Worm (Caenorhabditis elegans): ENCODE measurements around the gene dgn-1.

The dgn-1 gene

DNA sequence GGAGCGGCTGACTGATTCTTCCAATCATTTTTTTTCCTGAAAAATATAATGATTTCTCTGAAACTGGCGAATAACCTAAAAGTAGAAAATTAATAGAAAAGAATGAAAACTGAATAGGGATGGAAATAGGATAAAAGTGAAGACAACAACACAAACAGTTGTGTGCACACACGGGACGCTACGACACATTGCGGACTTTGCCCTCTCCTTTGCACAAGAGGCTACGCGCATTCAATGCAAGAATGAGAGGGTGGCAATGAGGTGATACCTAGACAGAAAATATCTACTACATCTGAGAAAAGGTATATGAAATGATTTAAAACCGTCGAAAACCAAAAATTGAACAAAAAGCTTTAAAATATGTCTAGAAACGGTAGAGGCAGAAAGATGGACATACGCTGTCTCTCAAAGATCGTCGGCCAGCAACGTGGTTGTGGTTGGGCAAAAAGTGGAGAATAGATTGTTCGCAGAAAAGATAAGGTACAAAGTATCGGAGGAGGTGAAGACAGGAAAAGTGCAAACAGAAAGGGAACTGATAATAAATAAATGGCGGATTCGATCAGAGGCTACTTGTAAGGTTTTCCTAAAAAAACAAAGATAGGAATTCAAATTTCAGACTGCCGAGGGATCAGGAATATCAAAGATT, 28.6 kb downstream of the dgn-1 start, which contains the start of gene suca-1 (continued):
- TF ChIP-seq elt-2 (tag; optimal IDR thresholded peaks at IDR 0.05) (peak; percentile 41), pat-9 (tag; optimal IDR thresholded peaks at IDR 0.05) (no peak), npax-4 (tag; optimal IDR thresholded peaks at IDR 0.05) (no peak), odd-2 (tag; optimal IDR thresholded peaks at IDR 0.05) (no peak), ceh-22 (tag; optimal IDR thresholded peaks at IDR 0.05) (no peak), ama-1 (optimal IDR thresholded peaks at IDR 0.05) (no peak), hlh-6 (tag; optimal IDR thresholded peaks at IDR 0.05) (peak; percentile 36), zip-5 (tag; optimal IDR thresholded peaks at IDR 0.05) (no peak), unc-55 (GFP tag; optimal IDR thresholded peaks at IDR 0.05) (no peak), pha-2 (tag; optimal IDR thresholded peaks at IDR 0.05) (no peak), fkh-10 (GFP tag; optimal IDR thresholded peaks at IDR 0.05) (no peak), ceh-48 (tag; optimal IDR thresholded peaks at IDR 0.05) (no peak), ceh-31 (tag; optimal IDR thresholded peaks at IDR 0.05) (peak; percentile 19), fkh-6 (tag; optimal IDR thresholded peaks at IDR 0.05) (no peak), ref-2 (tag; optimal IDR thresholded peaks at IDR 0.05) (no peak), ceh-19 (GFP tag; optimal IDR thresholded peaks at IDR 0.05) (peak; percentile 1), fax-1 (tag; optimal IDR thresholded peaks at IDR 0.05) (no peak)

DNA sequence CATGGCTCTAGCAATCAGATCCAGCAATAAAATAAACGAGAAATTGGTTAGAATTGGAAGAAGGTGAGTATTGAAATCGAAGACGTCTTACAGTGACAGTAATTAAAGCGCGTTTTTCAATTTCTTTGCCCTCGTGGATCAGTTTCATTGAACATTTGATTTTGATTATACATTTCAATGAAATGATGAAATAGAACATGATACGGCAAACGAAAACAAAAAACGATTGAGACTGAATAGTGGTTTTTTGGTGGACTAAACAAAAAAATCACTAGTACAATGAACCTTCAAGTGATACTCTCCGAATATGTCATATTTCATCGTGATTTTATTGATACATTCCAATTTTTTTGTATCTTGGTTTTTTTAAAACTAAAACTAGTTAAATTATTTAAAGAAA, 32.3 kb downstream of the dgn-1 start, which contains the start of gene haly-1:
Gene haly-1, minus strand, starts transcription at position 101 of the 400 bp plus-strand sequence.
- TF ChIP-seq che-1 (tag; optimal IDR thresholded peaks at IDR 0.05) (no peak), ets-4 (tag; optimal IDR thresholded peaks at IDR 0.05) (no peak), sox-2 (GFP tag; IDR thresholded peaks at IDR 0.05) (no peak), nhr-11 (tag; optimal IDR thresholded peaks at IDR 0.05) (no peak), ceh-6 (GFP tag; optimal IDR thresholded peaks at IDR 0.05) (no peak), nfya-1 (tag; optimal IDR thresholded peaks at IDR 0.05) (no peak), pax-1 (tag; optimal IDR thresholded peaks at IDR 0.05) (no peak), ceh-31 (tag; optimal IDR thresholded peaks at IDR 0.05) (no peak), eyg-1 (tag; optimal IDR thresholded peaks at IDR 0.05) (no peak), unc-55 (GFP tag; optimal IDR thresholded peaks at IDR 0.05) (no peak)

DNA sequence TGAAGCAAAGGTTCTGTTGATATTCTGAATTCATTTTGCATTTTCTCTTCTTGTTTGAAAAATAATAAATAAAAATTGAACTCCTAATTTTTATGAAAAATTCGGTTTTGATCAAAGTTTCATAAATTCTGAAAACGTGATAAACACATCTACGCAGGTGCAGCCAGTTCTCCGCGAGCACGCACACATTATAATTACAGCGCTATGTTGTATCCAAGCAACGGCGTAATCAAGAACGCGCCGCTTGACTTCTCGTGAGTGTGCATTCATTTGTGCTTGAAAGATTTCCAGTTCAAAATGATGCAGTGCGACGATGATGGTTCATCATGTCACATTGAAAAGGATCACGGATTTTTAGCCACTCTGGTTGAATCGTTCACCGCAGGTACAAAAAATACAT, 36.9 kb downstream of the dgn-1 start, which contains the start of gene F47B10.3:
Gene F47B10.3, plus strand, starts transcription at position 301 of the 400 bp plus-strand sequence.
- no peak for TF ChIP-seq lim-6 (tag; optimal IDR thresholded peaks at IDR 0.05)
- TF ChIP-seq ceh-14 (tag; optimal IDR thresholded peaks at IDR 0.05), result no peak
- no peak for TF ChIP-seq dve-1 (tag; optimal IDR thresholded peaks at IDR 0.05)
- TF ChIP-seq ceh-22 (tag; optimal IDR thresholded peaks at IDR 0.05), result no peak

DNA sequence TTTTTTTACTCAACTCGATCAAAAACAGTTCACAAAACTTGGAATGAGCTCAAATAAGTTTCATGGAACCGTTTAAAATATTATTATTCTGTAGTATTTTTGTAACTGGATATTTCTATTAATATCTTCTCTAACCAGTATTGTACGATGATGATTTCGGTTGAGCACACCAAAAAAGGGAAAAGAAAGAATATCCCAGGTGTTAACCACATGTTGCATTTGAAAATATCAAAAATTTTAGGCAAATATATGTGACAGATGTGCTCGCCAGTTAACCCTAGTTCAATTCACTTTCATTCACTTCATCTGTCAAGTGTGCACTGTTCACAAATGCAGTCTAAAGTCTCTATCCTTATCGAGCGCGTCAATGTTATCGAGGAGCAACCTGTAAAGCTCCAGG, 37.8 kb downstream of the dgn-1 start, which contains the start of gene F47B10.4:
Gene F47B10.4, plus strand, starts transcription at position 301 of the 400 bp plus-strand sequence.
- TF ChIP-seq dve-1 (tag; optimal IDR thresholded peaks at IDR 0.05) (no peak), F13H6.1 (tag; optimal IDR thresholded peaks at IDR 0.05) (no peak), tbx-2 (tag; optimal IDR thresholded peaks at IDR 0.05) (no peak), hlh-30 (tag; optimal IDR thresholded peaks at IDR 0.05; ENCODE audit: insufficient read depth) (no peak), hlh-13 (GFP tag; optimal IDR thresholded peaks at IDR 0.05) (no peak), sdc-2 (tag; optimal IDR thresholded peaks at IDR 0.05) (no peak), ttx-3 (tag; optimal IDR thresholded peaks at IDR 0.05) (no peak), rnt-1 (tag; optimal IDR thresholded peaks at IDR 0.05) (no peak), ceh-2 (tag; optimal IDR thresholded peaks at IDR 0.05) (no peak), unc-42 (tag; optimal IDR thresholded peaks at IDR 0.05) (no peak), zip-5 (tag; optimal IDR thresholded peaks at IDR 0.05) (no peak), ceh-34 (tag; optimal IDR thresholded peaks at IDR 0.05) (no peak), unc-86 (tag; optimal IDR thresholded peaks at IDR 0.05) (no peak), fkh-6 (tag; optimal IDR thresholded peaks at IDR 0.05) (no peak), nhr-11 (tag; optimal IDR thresholded peaks at IDR 0.05) (no peak), pha-2 (tag; optimal IDR thresholded peaks at IDR 0.05) (no peak), sox-2 (GFP tag; IDR thresholded peaks at IDR 0.05) (no peak)
